Fruit fly (Drosophila melanogaster) whole organism, embryonic: ENCODE data around the gene Ppn.

ENCODE experiments used
- ATbp ChIP-seq: fragments of 200-800 bp; sonication (Bioruptor generic); optimal IDR thresholded peaks from 2 replicates; lab custom pipeline; 2017; ENCODE audit warnings: missing biosample characterization, mild to moderate bottlenecking, missing genetic modification characterization, missing genetic modification reagents
- CG10979 ChIP-seq: fragments of 200-800 bp; sonication (Bioruptor generic); optimal IDR thresholded peaks from 2 replicates; lab custom pipeline; 2018; ENCODE audit warnings: missing biosample characterization, mild to moderate bottlenecking, missing genetic modification characterization, moderate library complexity
- CG11247 ChIP-seq: fragments of 200-800 bp; sonication (Bioruptor generic); IDR thresholded peaks from 2 replicates; pipeline ENCODE4 v1.3.6; 2022; ENCODE audit warnings: missing biosample characterization, missing genetic modification characterization
- CG11695 ChIP-seq: fragments of 200-800 bp; sonication (Bioruptor generic); IDR thresholded peaks from 3 replicates; pipeline ENCODE4 v1.3.6; 2022; ENCODE audit warnings: missing biosample characterization, missing genetic modification characterization
- CG14667 ChIP-seq: fragments of 200-800 bp; sonication (Bioruptor generic); IDR thresholded peaks from 2 replicates; pipeline ENCODE4 v1.3.6; 2022; ENCODE audit warnings: missing biosample characterization, missing genetic modification characterization
- CG15479 ChIP-seq: fragments of 200-800 bp; sonication (Bioruptor generic); optimal IDR thresholded peaks from 3 replicates; lab custom pipeline; 2019; ENCODE audit warnings: missing biosample characterization, mild to moderate bottlenecking, missing genetic modification characterization, moderate library complexity
- CG1602 ChIP-seq: fragments of 200-800 bp; sonication (Bioruptor generic); optimal IDR thresholded peaks from 3 replicates; lab custom pipeline; 2016; ENCODE audit warnings: missing biosample characterization, missing genetic modification characterization
- CG1603 ChIP-seq: fragments of 200-800 bp; sonication (Bioruptor generic); optimal IDR thresholded peaks from 2 replicates; lab custom pipeline; 2019; ENCODE audit warnings: missing biosample characterization, mild to moderate bottlenecking, missing genetic modification characterization, moderate library complexity
- CG16863 ChIP-seq: fragments of 200-800 bp; sonication (Bioruptor generic); optimal IDR thresholded peaks from 3 replicates; lab custom pipeline; 2016; ENCODE audit warnings: missing biosample characterization, missing genetic modification characterization
- CG30431 ChIP-seq: fragments of 200-800 bp; sonication (Bioruptor generic); optimal IDR thresholded peaks from 2 replicates; lab custom pipeline; 2017; ENCODE audit warnings: missing biosample characterization, missing genetic modification characterization
- CG31224 ChIP-seq: fragments of 200-800 bp; sonication (Bioruptor generic); IDR thresholded peaks from 2 replicates; pipeline ENCODE4 v1.3.6; 2022; ENCODE audit warnings: missing biosample characterization, missing genetic modification characterization
- CG3838 ChIP-seq: fragments of 200-800 bp; sonication (Bioruptor generic); optimal IDR thresholded peaks from 3 replicates; lab custom pipeline; 2016; ENCODE audit warnings: missing biosample characterization, missing genetic modification characterization
- CG4360 ChIP-seq: fragments of 200-800 bp; sonication (Bioruptor generic); IDR thresholded peaks from 2 replicates; pipeline ENCODE4 v1.3.6; 2022; ENCODE audit warnings: missing biosample characterization, missing genetic modification characterization
- CG5180 ChIP-seq: fragments of 200-800 bp; sonication (Bioruptor generic); optimal IDR thresholded peaks from 3 replicates; lab custom pipeline; 2017; ENCODE audit warnings: missing biosample characterization, missing genetic modification characterization, mild to moderate bottlenecking, moderate library complexity, missing genetic modification reagents
- CG6765 ChIP-seq: fragments of 200-800 bp; sonication (Bioruptor generic); optimal IDR thresholded peaks from 3 replicates; lab custom pipeline; 2017; ENCODE audit warnings: missing biosample characterization, mild to moderate bottlenecking, missing genetic modification characterization
- CG6854 ChIP-seq: fragments of 200-800 bp; sonication (Bioruptor generic); optimal IDR thresholded peaks from 3 replicates; lab custom pipeline; 2017; ENCODE audit warnings: missing biosample characterization, mild to moderate bottlenecking, missing genetic modification characterization
- CG7987 ChIP-seq: fragments of 200-800 bp; sonication (Bioruptor generic); optimal IDR thresholded peaks from 2 replicates; lab custom pipeline; 2018; ENCODE audit warnings: missing biosample characterization, mild to moderate bottlenecking, missing genetic modification characterization, moderate library complexity
- CG8388 ChIP-seq: fragments of 200-800 bp; sonication (Bioruptor generic); optimal IDR thresholded peaks from 2 replicates; lab custom pipeline; 2019; ENCODE audit warnings: missing biosample characterization, mild to moderate bottlenecking, missing genetic modification characterization, moderate library complexity
- CG9215 ChIP-seq: fragments of 200-800 bp; sonication (Bioruptor generic); IDR thresholded peaks from 2 replicates; pipeline ENCODE4 v1.3.6; 2022; ENCODE audit warnings: missing biosample characterization, missing genetic modification characterization
- CHES-1-like ChIP-seq: fragments of 200-800 bp; sonication (Bioruptor generic); optimal IDR thresholded peaks from 2 replicates; lab custom pipeline; 2016; ENCODE audit warnings: missing biosample characterization, missing genetic modification characterization
- CkIIα-i1 ChIP-seq: fragments of 200-800 bp; sonication (Bioruptor generic); IDR thresholded peaks from 2 replicates; pipeline ENCODE4 v1.3.6; 2022; ENCODE audit warnings: missing biosample characterization, missing genetic modification characterization
- Ets65A ChIP-seq: fragments of 200-800 bp; sonication (Bioruptor generic); peaks from one replicate; lab custom pipeline; 2016; ENCODE audit warnings: missing biosample characterization, missing genetic modification characterization
- HLH3B ChIP-seq: fragments of 200-800 bp; sonication (Bioruptor generic); IDR thresholded peaks from 2 replicates; pipeline ENCODE4 v1.3.6; 2022; ENCODE audit warnings: missing biosample characterization, missing genetic modification characterization
- Hr3 ChIP-seq: fragments of 200-800 bp; sonication (Bioruptor generic); optimal IDR thresholded peaks from 3 replicates; lab custom pipeline; 2016; ENCODE audit warnings: missing biosample characterization, missing genetic modification characterization
- Hr78 ChIP-seq, 2 experiments: fragments of 200-800 bp in 1 of 2; fragments of >200 bp in 1 of 2; sonication (Bioruptor generic) in 1 of 2; optimal IDR thresholded peaks; 2 replicates each; lab custom pipeline; 2017 to 2019; ENCODE audit warnings: missing biosample characterization in 2 of 2, missing genetic modification characterization in 2 of 2, mild to moderate bottlenecking in 1 of 2, moderate library complexity in 1 of 2
- MESR4 ChIP-seq: fragments of 200-800 bp; sonication (Bioruptor generic); optimal IDR thresholded peaks from 2 replicates; lab custom pipeline; 2018; ENCODE audit warnings: missing biosample characterization, mild to moderate bottlenecking, missing genetic modification characterization, moderate library complexity
- Max ChIP-seq: fragments of 200-800 bp; sonication (Bioruptor generic); optimal IDR thresholded peaks from 2 replicates; lab custom pipeline; 2016; ENCODE audit warnings: missing biosample characterization, mild to moderate bottlenecking, missing genetic modification characterization
- Med ChIP-seq: fragments of 200-800 bp; sonication (Bioruptor generic); peaks from one replicate; lab custom pipeline; 2016; ENCODE audit warnings: missing biosample characterization, missing genetic modification characterization, mild to moderate bottlenecking, inconsistent platforms, moderate library complexity
- NfI ChIP-seq: fragments of 200-800 bp; sonication (Bioruptor generic); optimal IDR thresholded peaks from 3 replicates; lab custom pipeline; 2018; ENCODE audit warnings: missing biosample characterization, mild to moderate bottlenecking, missing genetic modification characterization, moderate library complexity
- PHDP ChIP-seq: fragments of 200-800 bp; sonication (Bioruptor generic); optimal IDR thresholded peaks from 3 replicates; lab custom pipeline; 2018; ENCODE audit warnings: missing biosample characterization, mild to moderate bottlenecking, missing genetic modification characterization, moderate library complexity
- Sox102F ChIP-seq: fragments of 200-800 bp; sonication (Bioruptor generic); optimal IDR thresholded peaks from 2 replicates; lab custom pipeline; 2018; ENCODE audit warnings: missing biosample characterization, mild to moderate bottlenecking, missing genetic modification characterization, moderate library complexity
- Trl ChIP-seq, 3 experiments: fragments of >200 bp in 2 of 3; fragments of 200-800 bp in 1 of 3; sonication (Bioruptor generic) in 1 of 3; optimal IDR thresholded peaks; 2 replicates in 1 of 3; 3 replicates in 2 of 3; lab custom pipeline; 2016 to 2017; ENCODE audit warnings: missing biosample characterization in 1 of 3, missing genetic modification characterization in 1 of 3
- al ChIP-seq: fragments of 200-800 bp; sonication (Bioruptor generic); IDR thresholded peaks from 2 replicates; pipeline ENCODE4 v1.3.6; 2022; ENCODE audit warnings: missing biosample characterization, missing genetic modification characterization
- ap ChIP-seq: fragments of 200-800 bp; sonication (Bioruptor generic); IDR thresholded peaks from 2 replicates; pipeline ENCODE4 v1.3.6; 2022; ENCODE audit warnings: missing biosample characterization, missing genetic modification characterization
- az2 ChIP-seq: fragments of 200-800 bp; sonication (Bioruptor generic); optimal IDR thresholded peaks from 3 replicates; lab custom pipeline; 2016; ENCODE audit warnings: missing biosample characterization, missing genetic modification characterization
- bcd ChIP-seq: fragments of 200-800 bp; sonication (Bioruptor generic); optimal IDR thresholded peaks from 2 replicates; lab custom pipeline; 2017; ENCODE audit warnings: missing biosample characterization, mild to moderate bottlenecking, missing genetic modification characterization
- cas ChIP-seq: fragments of 200-800 bp; sonication (Bioruptor generic); IDR thresholded peaks from 2 replicates; pipeline ENCODE4 v1.3.6; 2022; ENCODE audit warnings: missing biosample characterization, missing genetic modification characterization
- ci ChIP-seq: fragments of 200-800 bp; sonication (Bioruptor generic); IDR thresholded peaks from 3 replicates; pipeline ENCODE4 v1.3.6; 2022; ENCODE audit warnings: missing biosample characterization, missing genetic modification characterization
- eve ChIP-seq, 2 experiments: fragments of >200 bp; optimal IDR thresholded peaks; 2 replicates each; lab custom pipeline; 2017; ENCODE audit warnings: missing biosample characterization in 2 of 2, missing genetic modification characterization in 2 of 2
- fd96Cb ChIP-seq: fragments of 200-800 bp; sonication (Bioruptor generic); optimal IDR thresholded peaks from 2 replicates; lab custom pipeline; 2018; ENCODE audit warnings: missing biosample characterization, mild to moderate bottlenecking, missing genetic modification characterization, moderate library complexity
- gcm ChIP-seq: fragments of 200-800 bp; sonication (Bioruptor generic); optimal IDR thresholded peaks from 2 replicates; lab custom pipeline; 2019; ENCODE audit warnings: missing biosample characterization, mild to moderate bottlenecking, missing genetic modification characterization, moderate library complexity
- grau ChIP-seq: fragments of 200-800 bp; optimal IDR thresholded peaks from 3 replicates; lab custom pipeline; 2019; ENCODE audit warnings: missing biosample characterization, mild to moderate bottlenecking, missing genetic modification characterization, moderate library complexity
- grn ChIP-seq: fragments of 200-800 bp; sonication (Bioruptor generic); optimal IDR thresholded peaks from 3 replicates; lab custom pipeline; 2017; ENCODE audit warnings: missing biosample characterization, missing genetic modification characterization
- hb ChIP-seq: fragments of 200-800 bp; sonication (Bioruptor generic); IDR thresholded peaks from 3 replicates; pipeline ENCODE4 v1.3.6; 2022; ENCODE audit warnings: missing biosample characterization, missing genetic modification characterization; ENCODE audit not compliant: partially characterized antibody
- jigr1 ChIP-seq: fragments of 200-800 bp; sonication (Bioruptor generic); IDR thresholded peaks from 3 replicates; pipeline ENCODE4 v1.3.6; 2022; ENCODE audit warnings: missing biosample characterization, missing genetic modification characterization
- nau ChIP-seq: fragments of 200-800 bp; sonication (Bioruptor generic); optimal IDR thresholded peaks from 3 replicates; lab custom pipeline; 2017; ENCODE audit warnings: missing biosample characterization, mild to moderate bottlenecking, missing genetic modification characterization, missing genetic modification reagents
- org-1 ChIP-seq: fragments of 200-800 bp; sonication (Bioruptor generic); optimal IDR thresholded peaks from 2 replicates; lab custom pipeline; 2017; ENCODE audit warnings: missing biosample characterization, missing genetic modification characterization
- pan ChIP-seq, 4 experiments: fragments of >200 bp in 3 of 4; fragments of 200-800 bp in 1 of 4; sonication (Bioruptor generic) in 1 of 4; optimal IDR thresholded peaks in 3 of 4; IDR thresholded peaks in 1 of 4; 2 replicates each; pipeline versions ENCODE4 v1.3.6 to Lab custom; 2017 to 2022; ENCODE audit warnings: missing biosample characterization in 2 of 4, missing genetic modification characterization in 2 of 4, mixed read lengths in 1 of 4
- sim ChIP-seq: fragments of 200-800 bp; sonication (Bioruptor generic); IDR thresholded peaks from 2 replicates; pipeline ENCODE4 v1.3.6; 2022; ENCODE audit warnings: missing biosample characterization, missing genetic modification characterization
- stc ChIP-seq: fragments of 200-800 bp; sonication (Bioruptor generic); IDR thresholded peaks from 2 replicates; pipeline ENCODE4 v1.3.6; 2022; ENCODE audit warnings: missing biosample characterization, missing genetic modification characterization

Gene Ppn

dm6 chr3R:28562654-28563198 is 22.6 kb upstream of the Ppn start (continued):
- TF ChIP-seq jigr1 (no peak), stc (no peak), Max (GFP tag; lab: Kevin White, UChicago) (no peak), nau (GFP tag; lab: Kevin White, UChicago) (no peak), CG14667 (GFP tag; lab: Robert Waterston, UW) (no peak), hb (GFP tag; lab: Robert Waterston, UW) (no peak), Trl (optimal IDR thresholded peaks at IDR 0.05; lab: Kevin White, UChicago) (no peak), Trl (GFP tag; optimal IDR thresholded peaks at IDR 0.05; lab: Kevin White, UChicago) (no peak), CG6765 (GFP tag; lab: Kevin White, UChicago) (no peak), grn (GFP tag; lab: Kevin White, UChicago) (no peak), CG11695 (no peak), CG5180 (GFP tag; lab: Kevin White, UChicago) (no peak), CkIIα-i1 (no peak), grau (tag; lab: Kevin White, UChicago) (peak; percentile 1), PHDP (tag; lab: Kevin White, UChicago) (no peak), CG10979 (tag; lab: Kevin White, UChicago) (no peak), CG11247 (GFP tag; lab: Robert Waterston, UW) (no peak), Sox102F (GFP tag; lab: Kevin White, UChicago) (peak; percentile 2), CG15479 (no peak), az2 (no peak), Ets65A (GFP tag; lab: Kevin White, UChicago) (peak; percentile 74), gcm (GFP tag; lab: Kevin White, UChicago) (no peak), cas (GFP tag; lab: Robert Waterston, UW) (no peak), MESR4 (GFP tag; lab: Kevin White, UChicago) (no peak), CG1603 (tag; lab: Kevin White, UChicago) (peak; percentile 15), NfI (GFP tag; lab: Kevin White, UChicago) (no peak), al (GFP tag; lab: Robert Waterston, UW) (no peak), CG4360 (GFP tag; lab: Robert Waterston, UW) (no peak), CG30431 (GFP tag; lab: Kevin White, UChicago) (peak; percentile 25), org-1 (GFP tag; lab: Kevin White, UChicago) (no peak), CG3838 (no peak), ci (GFP tag; lab: Robert Waterston, UW) (0 out of 3 replicates have a peak, but pooled peaks have one; percentile 23), CG1602 (GFP tag; lab: Kevin White, UChicago) (no peak), bcd (GFP tag; lab: Kevin White, UChicago) (no peak), Med (GFP tag; lab: Kevin White, UChicago) (peak; percentile 55), CG9215 (no peak), Hr3 (GFP tag; lab: Kevin White, UChicago) (no peak), CG6854 (no peak), CG7987 (no peak), fd96Cb (tag; lab: Kevin White, UChicago) (peak; percentile 23), pan (optimal IDR thresholded peaks at IDR 0.05; lab: Kevin White, UChicago) (no peak), pan (GFP tag; optimal IDR thresholded peaks at IDR 0.05 in 1 of 2, IDR thresholded peaks at IDR 0.05 in 1 of 2) (peak in 1 of 2 experiments; percentile 6), CG16863 (GFP tag; lab: Kevin White, UChicago) (no peak), CG31224 (GFP tag; lab: Robert Waterston, UW) (no peak), ATbp (GFP tag; lab: Kevin White, UChicago) (no peak), HLH3B (no peak), ap (GFP tag; lab: Robert Waterston, UW) (0 out of 2 replicates have a peak, but pooled peaks have one; percentile 6), sim (GFP tag; lab: Robert Waterston, UW) (no peak), Hr78 (GFP tag; optimal IDR thresholded peaks at IDR 0.05; lab: Kevin White, UChicago) (no peak), CG8388 (GFP tag; lab: Kevin White, UChicago) (no peak), eve (GFP tag; optimal IDR thresholded peaks at IDR 0.05; lab: Kevin White, UChicago) (no peak), CHES-1-like (GFP tag; lab: Kevin White, UChicago) (no peak)
